Fruit fly (Drosophila melanogaster) whole organism, pupa: ENCODE measurements around the gene CG31141.

Source experiments
- CG10348 ChIP-seq: fragments of 200-800 bp; sonication (Bioruptor generic); IDR thresholded peaks from 2 replicates; pipeline ENCODE4 v1.3.6; 2022; ENCODE audit warnings: missing biosample characterization, missing genetic modification characterization
- CG12605 ChIP-seq: fragments of 200-800 bp; sonication (Bioruptor generic); IDR thresholded peaks from 2 replicates; pipeline ENCODE4 v1.3.6; 2022; ENCODE audit warnings: missing biosample characterization, missing genetic modification characterization
- CG13204 ChIP-seq: fragments of 200-800 bp; sonication (Bioruptor generic); optimal IDR thresholded peaks from 2 replicates; lab custom pipeline; 2018; ENCODE audit warnings: missing biosample characterization, mild to moderate bottlenecking, missing genetic modification characterization, moderate library complexity
- CG14655 ChIP-seq: fragments of 200-800 bp; sonication (Bioruptor generic); optimal IDR thresholded peaks from 3 replicates; lab custom pipeline; 2017; ENCODE audit warnings: mild to moderate bottlenecking, missing biosample characterization, missing genetic modification reagents, missing genetic modification characterization
- CG15710 ChIP-seq: fragments of 200-800 bp; sonication (Bioruptor generic); optimal IDR thresholded peaks from 2 replicates; lab custom pipeline; 2018; ENCODE audit warnings: missing biosample characterization, mild to moderate bottlenecking, missing genetic modification characterization, moderate library complexity
- CG17806 ChIP-seq: fragments of 200-800 bp; sonication (Bioruptor generic); optimal IDR thresholded peaks from 2 replicates; lab custom pipeline; 2018; ENCODE audit warnings: missing biosample characterization, mild to moderate bottlenecking, missing genetic modification characterization, moderate library complexity
- CG32121 ChIP-seq: fragments of 200-800 bp; sonication (Bioruptor generic); IDR thresholded peaks from 2 replicates; pipeline ENCODE4 v1.3.6; 2022; ENCODE audit warnings: missing biosample characterization, missing genetic modification characterization
- CG34367 ChIP-seq: fragments of 200-800 bp; sonication (Bioruptor generic); optimal IDR thresholded peaks from 2 replicates; lab custom pipeline; 2018; ENCODE audit warnings: missing biosample characterization, mild to moderate bottlenecking, missing genetic modification characterization
- CG4496 ChIP-seq: fragments of 200-800 bp; sonication (Bioruptor generic); IDR thresholded peaks from 3 replicates; pipeline ENCODE4 v1.3.6; 2022; ENCODE audit warnings: missing biosample characterization, missing genetic modification characterization
- CG8159 ChIP-seq: fragments of 200-800 bp; sonication (Bioruptor generic); optimal IDR thresholded peaks from 3 replicates; lab custom pipeline; 2018; ENCODE audit warnings: missing biosample characterization, mild to moderate bottlenecking, missing genetic modification characterization, moderate library complexity
- CG8301 ChIP-seq: fragments of 200-800 bp; sonication (Bioruptor generic); optimal IDR thresholded peaks from 2 replicates; lab custom pipeline; 2018; ENCODE audit warnings: missing biosample characterization, mild to moderate bottlenecking, missing genetic modification characterization
- CG9948 ChIP-seq: fragments of 200-800 bp; sonication (Bioruptor generic); optimal IDR thresholded peaks from 2 replicates; lab custom pipeline; 2018; ENCODE audit warnings: missing biosample characterization, mild to moderate bottlenecking, missing genetic modification characterization, moderate library complexity
- D1 ChIP-seq: fragments of 200-800 bp; sonication (Bioruptor generic); optimal IDR thresholded peaks from 2 replicates; lab custom pipeline; 2018; ENCODE audit warnings: missing biosample characterization, mild to moderate bottlenecking, missing genetic modification characterization, moderate library complexity
- EcR ChIP-seq: fragments of 200-800 bp; sonication (Bioruptor generic); optimal IDR thresholded peaks from 3 replicates; lab custom pipeline; 2019; ENCODE audit warnings: missing biosample characterization, missing genetic modification characterization, mild to moderate bottlenecking, moderate library complexity, missing genetic modification reagents
- Ets98B ChIP-seq: fragments of 200-800 bp; sonication (Bioruptor generic); IDR thresholded peaks from 2 replicates; pipeline ENCODE4 v1.3.6; 2022; ENCODE audit warnings: missing biosample characterization, missing genetic modification characterization
- Pif1A ChIP-seq: fragments of 200-800 bp; sonication (Bioruptor generic); optimal IDR thresholded peaks from 3 replicates; lab custom pipeline; 2016; ENCODE audit warnings: missing biosample characterization, missing genetic modification characterization
- Pif1B ChIP-seq: fragments of 200-800 bp; sonication (Bioruptor generic); optimal IDR thresholded peaks from 3 replicates; lab custom pipeline; 2016; ENCODE audit warnings: missing biosample characterization, missing genetic modification characterization
- Snoo ChIP-seq: fragments of 200-800 bp; sonication (Bioruptor generic); optimal IDR thresholded peaks from 3 replicates; lab custom pipeline; 2017; ENCODE audit warnings: missing biosample characterization, mild to moderate bottlenecking, missing genetic modification characterization, inconsistent platforms
- fd96Ca ChIP-seq: fragments of 200-800 bp; sonication (Bioruptor generic); IDR thresholded peaks from 3 replicates; pipeline ENCODE4 v1.3.6; 2022; ENCODE audit warnings: missing biosample characterization, missing genetic modification characterization
- gl ChIP-seq: fragments of 200-800 bp; sonication (Bioruptor generic); optimal IDR thresholded peaks from 2 replicates; lab custom pipeline; 2018; ENCODE audit warnings: missing biosample characterization, mild to moderate bottlenecking, missing genetic modification characterization
- rn ChIP-seq: fragments of 200-800 bp; sonication (Bioruptor generic); IDR thresholded peaks from 2 replicates; pipeline ENCODE4 v1.3.6; 2022; ENCODE audit warnings: missing biosample characterization, missing genetic modification characterization

CG31141 gene

dm6 chr3R:23887572-23887971 lies 35.5 kb upstream of the CG31141 start:
- TF ChIP-seq rn (0 out of 2 replicates have a peak, but pooled peaks have one; percentile 30), CG12605 (no peak), CG9948 (tag; lab: Kevin White, UChicago) (no peak), D1 (tag; lab: Kevin White, UChicago) (no peak), CG8159 (tag; lab: Kevin White, UChicago) (no peak), CG10348 (GFP tag; lab: Robert Waterston, UW) (no peak), Snoo (tag; lab: Kevin White, UChicago) (no peak), CG34367 (tag; lab: Kevin White, UChicago) (peak; percentile 10), Pif1B (GFP tag; lab: Kevin White, UChicago) (no peak), CG15710 (no peak), CG14655 (no peak), CG13204 (GFP tag; lab: Kevin White, UChicago) (no peak), CG32121 (GFP tag; lab: Robert Waterston, UW) (peak; percentile 45), Ets98B (GFP tag; lab: Robert Waterston, UW) (peak; percentile 27; the same call in 1 of the 2 replicates), CG8301 (peak; percentile 44), Pif1A (no peak), fd96Ca (peak; percentile 75), CG17806 (tag; lab: Kevin White, UChicago) (peak; percentile 23), gl (tag; lab: Kevin White, UChicago) (no peak), EcR (no peak), CG4496 (peak; percentile 74)

- no peak for TF ChIP-seq Pif1B (GFP tag; lab: Kevin White, UChicago)
- peak; percentile 58; the same call in 2 of the 3 replicates for TF ChIP-seq CG4496
- TF ChIP-seq Pif1A, result no peak
- TF ChIP-seq rn, result 0 out of 2 replicates have a peak, but pooled peaks have one; percentile 24
- peak; percentile 40 for TF ChIP-seq Snoo (tag; lab: Kevin White, UChicago)
- peak; percentile 2 for TF ChIP-seq CG15710
- peak; percentile 42 for TF ChIP-seq Ets98B (GFP tag; lab: Robert Waterston, UW)
- TF ChIP-seq EcR, result peak; percentile 5
- peak; percentile 26; the same call in 1 of the 2 replicates for TF ChIP-seq CG32121 (GFP tag; lab: Robert Waterston, UW)
- TF ChIP-seq CG17806 (tag; lab: Kevin White, UChicago), result no peak
- peak; percentile 4 for TF ChIP-seq CG8159 (tag; lab: Kevin White, UChicago)
These were observed 34.6 kb upstream of the CG31141 start for dm6 chr3R:23888273-23889220.

- TF ChIP-seq EcR (peak; percentile 24), CG9948 (tag; lab: Kevin White, UChicago) (no peak), CG17806 (tag; lab: Kevin White, UChicago) (peak; percentile 5), CG15710 (peak; percentile 2), CG8159 (tag; lab: Kevin White, UChicago) (peak; percentile 40)
- TF ChIP-seq, all 21 proteins: peak for 4
These were observed 33.2 kb upstream of the CG31141 start, which contains the start of gene Pli for dm6 chr3R:23889922-23890321. Pli (minus strand) TSS chr3R:23890052.

dm6 chr3R:23890886-23891285 lies 32.2 kb upstream of the CG31141 start, which contains the start of gene TfIIA-S:
TfIIA-S (minus strand) TSS chr3R:23891060.
- TF ChIP-seq CG15710 (peak; percentile 27), CG14655 (no peak)
- TF ChIP-seq, all 21 proteins: peak for 1

- TF ChIP-seq CG9948 (tag; lab: Kevin White, UChicago) (no peak), EcR (no peak), CG12605 (no peak), CG13204 (GFP tag; lab: Kevin White, UChicago) (no peak), gl (tag; lab: Kevin White, UChicago) (no peak), CG4496 (no peak), CG10348 (GFP tag; lab: Robert Waterston, UW) (no peak), rn (no peak), fd96Ca (no peak), Pif1B (GFP tag; lab: Kevin White, UChicago) (no peak), CG8159 (tag; lab: Kevin White, UChicago) (no peak), CG17806 (tag; lab: Kevin White, UChicago) (no peak), Snoo (tag; lab: Kevin White, UChicago) (no peak), CG14655 (no peak), D1 (tag; lab: Kevin White, UChicago) (no peak), CG34367 (tag; lab: Kevin White, UChicago) (no peak), Ets98B (GFP tag; lab: Robert Waterston, UW) (no peak)
- TF ChIP-seq, all 21 proteins: peak for 0
These were observed 29.6 kb upstream of the CG31141 start, which contains the start of gene tbrd-1 for dm6 chr3R:23893460-23893859. tbrd-1 (minus strand) TSS chr3R:23893560.

dm6 chr3R:23900092-23900491 lies 23.0 kb upstream of the CG31141 start:
- no peak for TF ChIP-seq CG9948 (tag; lab: Kevin White, UChicago)
- TF ChIP-seq EcR, result no peak
- TF ChIP-seq gl (tag; lab: Kevin White, UChicago), result no peak
